Worm (Caenorhabditis elegans) whole organism, young adult: Measurements from ENCODE around the gene F39G3.2.

Experiments used
- C06A6.2 ChIP-seq: fragments of 200-800 bp; sonication (Bioruptor generic); conservative IDR thresholded peaks from 2 replicates; pipeline ENCODE4 v1.3.6; 2022; ENCODE audit warnings: missing genetic modification characterization, missing compliant biosample characterization
- F22D6.2 ChIP-seq: sonication (generic microtip); optimal IDR thresholded peaks from 2 replicates; lab custom pipeline; 2016; ENCODE audit warnings: mild to moderate bottlenecking, missing genetic modification characterization, missing compliant biosample characterization
- F37B4.10 ChIP-seq: fragments of 200-800 bp; sonication (Bioruptor generic); IDR thresholded peaks from 2 replicates; pipeline ENCODE4 v1.3.6; 2022; ENCODE audit warnings: missing genetic modification characterization, missing compliant biosample characterization
- ZK185.1 ChIP-seq: sonication (generic microtip); optimal IDR thresholded peaks from 2 replicates; lab custom pipeline; 2016; ENCODE audit warnings: mild to moderate bottlenecking, missing genetic modification characterization, missing compliant biosample characterization; ENCODE audit not compliant: poor library complexity, severe bottlenecking
- ama-1 ChIP-seq, 3 experiments: fragments of 150-350 bp in 1 of 3; sonication (generic microtip) in 2 of 3; optimal IDR thresholded peaks; 2 replicates each; lab custom pipeline; 2014 to 2018; ENCODE audit warnings: missing biosample characterization in 2 of 3, missing genetic modification characterization in 2 of 3, missing genetic modification reagents in 2 of 3
- aptf-2 ChIP-seq: fragments of 200-800 bp; sonication (Bioruptor generic); conservative IDR thresholded peaks from 2 replicates; pipeline ENCODE4 v1.3.6; 2022; ENCODE audit warnings: missing genetic modification reagents, missing genetic modification characterization, missing compliant biosample characterization
- dox-1 ChIP-seq: fragments of 200-800 bp; sonication (Bioruptor generic); IDR thresholded peaks from 2 replicates; pipeline ENCODE4 v1.3.6; 2022; ENCODE audit warnings: missing genetic modification reagents, missing genetic modification characterization, missing compliant biosample characterization
- lir-1 ChIP-seq: fragments of 200-800 bp; sonication (Bioruptor generic); conservative IDR thresholded peaks from 2 replicates; pipeline ENCODE4 v1.3.6; 2022; ENCODE audit warnings: missing genetic modification reagents, missing genetic modification characterization, missing compliant biosample characterization
- mes-4 ChIP-seq: sonication (generic microtip); optimal IDR thresholded peaks from 2 replicates; lab custom pipeline; 2016; ENCODE audit warnings: missing genotype, missing genetic modification characterization, missing compliant biosample characterization
- mxl-1 ChIP-seq: sonication (generic microtip); optimal IDR thresholded peaks from 2 replicates; lab custom pipeline; 2016; ENCODE audit warnings: missing genetic modification characterization, missing compliant biosample characterization
- nfya-1 ChIP-seq: sonication (generic microtip); optimal IDR thresholded peaks from 2 replicates; lab custom pipeline; 2017; ENCODE audit warnings: antibody characterized with exemption, missing compliant biosample characterization, missing genetic modification characterization, borderline replicate concordance; ENCODE audit not compliant: insufficient read depth
- sptf-2 ChIP-seq: fragments of 200-800 bp; sonication (Bioruptor generic); optimal IDR thresholded peaks from 2 replicates; lab custom pipeline; 2018; ENCODE audit warnings: mild to moderate bottlenecking, missing genetic modification characterization, missing compliant biosample characterization
- ztf-28 ChIP-seq: fragments of 200-800 bp; sonication (Bioruptor generic); IDR thresholded peaks from 2 replicates; pipeline ENCODE4 v1.3.6; 2022; ENCODE audit warnings: missing genetic modification reagents, missing genetic modification characterization, missing compliant biosample characterization

DNA sequence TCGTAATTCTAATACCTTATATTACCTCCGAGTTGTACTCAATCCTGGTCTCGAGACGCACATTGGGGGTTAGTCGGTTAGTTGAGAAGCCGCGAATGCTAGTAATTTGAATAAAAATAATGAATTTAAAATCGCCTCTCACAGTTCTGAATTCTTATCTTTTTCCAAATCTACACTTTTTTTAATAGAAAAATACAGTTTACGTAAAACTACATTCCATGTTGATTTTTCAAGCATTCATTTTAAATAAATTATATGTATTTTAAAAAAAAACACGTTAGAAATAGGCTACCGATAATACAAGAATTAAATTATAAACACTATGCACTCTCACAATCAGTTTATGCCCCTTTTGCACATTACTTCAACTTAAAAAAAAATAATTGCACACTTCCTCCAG lies 32.0 kb downstream of the F39G3.2 start, which contains the start of gene C18G1.9:
- TF ChIP-seq lir-1 (GFP tag; lab: Robert Waterston, UW): no peak
- TF ChIP-seq F22D6.2 (tag; lab: Kevin White, UChicago): no peak
- no peak for TF ChIP-seq F37B4.10 (GFP tag; lab: Robert Waterston, UW)
- TF ChIP-seq mxl-1 (tag; lab: Kevin White, UChicago): no peak
- no peak for TF ChIP-seq ztf-28 (GFP tag; lab: Robert Waterston, UW)
- no peak for TF ChIP-seq nfya-1 (tag; lab: Kevin White, UChicago)
- no peak for TF ChIP-seq C06A6.2 (GFP tag; lab: Robert Waterston, UW)
- no peak for TF ChIP-seq aptf-2 (GFP tag; lab: Robert Waterston, UW)
- TF ChIP-seq dox-1 (GFP tag; lab: Robert Waterston, UW): no peak
- TF ChIP-seq sptf-2 (GFP tag; lab: Kevin White, UChicago): no peak
- no peak for TF ChIP-seq ama-1 (optimal IDR thresholded peaks at IDR 0.05; lab: Kevin White, UChicago)
- no peak for TF ChIP-seq ama-1 (GFP tag; optimal IDR thresholded peaks at IDR 0.05; lab: Kevin White, UChicago)
- no peak for TF ChIP-seq mes-4
- TF ChIP-seq ZK185.1 (tag; lab: Kevin White, UChicago): no peak
